Fruit fly (Drosophila melanogaster) whole organism, embryonic: ENCODE data around the gene Cda5.

Experiments
- CG10209 ChIP-seq: fragments of 200-800 bp; sonication (Bioruptor generic); optimal IDR thresholded peaks from 3 replicates; lab custom pipeline; 2017; ENCODE audit warnings: missing biosample characterization, mild to moderate bottlenecking, missing genetic modification characterization, missing genetic modification reagents
- CG10431 ChIP-seq: fragments of 200-800 bp; sonication (Bioruptor generic); optimal IDR thresholded peaks from 3 replicates; lab custom pipeline; 2018; ENCODE audit warnings: missing biosample characterization, mild to moderate bottlenecking, missing genetic modification characterization
- CG10654 ChIP-seq: fragments of 200-800 bp; sonication (Bioruptor generic); optimal IDR thresholded peaks from 2 replicates; lab custom pipeline; 2016; ENCODE audit warnings: missing biosample characterization, missing genetic modification characterization
- CG11093 ChIP-seq: fragments of 200-800 bp; sonication (Bioruptor generic); IDR thresholded peaks from 3 replicates; pipeline ENCODE4 v1.3.6; 2022; ENCODE audit warnings: missing biosample characterization, missing genetic modification characterization
- CG11504 ChIP-seq: fragments of 200-800 bp; sonication (Bioruptor generic); optimal IDR thresholded peaks from 3 replicates; lab custom pipeline; 2019; ENCODE audit warnings: missing biosample characterization, mild to moderate bottlenecking, missing genetic modification characterization, moderate library complexity
- CG11696 ChIP-seq: fragments of 200-800 bp; sonication (Bioruptor generic); IDR thresholded peaks from 2 replicates; pipeline ENCODE4 v1.3.6; 2022; ENCODE audit warnings: missing biosample characterization, missing genetic modification characterization
- CG13775 ChIP-seq: fragments of 200-800 bp; sonication (Bioruptor generic); optimal IDR thresholded peaks from 3 replicates; lab custom pipeline; 2017; ENCODE audit warnings: missing biosample characterization, mild to moderate bottlenecking, missing genetic modification characterization
- CG15269 ChIP-seq: fragments of 200-800 bp; sonication (Bioruptor generic); optimal IDR thresholded peaks from 2 replicates; lab custom pipeline; 2018; ENCODE audit warnings: missing biosample characterization, mild to moderate bottlenecking, missing genetic modification characterization, moderate library complexity
- CG15696 ChIP-seq: fragments of 200-800 bp; sonication (Bioruptor generic); optimal IDR thresholded peaks from 2 replicates; lab custom pipeline; 2019; ENCODE audit warnings: missing biosample characterization, mild to moderate bottlenecking, missing genetic modification characterization, moderate library complexity
- CG16815 ChIP-seq: fragments of 200-800 bp; sonication (Bioruptor generic); optimal IDR thresholded peaks from 3 replicates; lab custom pipeline; 2017; ENCODE audit warnings: missing biosample characterization, mild to moderate bottlenecking, missing genetic modification characterization
- CG2678 ChIP-seq: fragments of 200-800 bp; sonication (Bioruptor generic); optimal IDR thresholded peaks from 3 replicates; lab custom pipeline; 2019; ENCODE audit warnings: missing biosample characterization, mild to moderate bottlenecking, missing genetic modification characterization, moderate library complexity
- CG31441 ChIP-seq: fragments of 200-800 bp; sonication (Bioruptor generic); IDR thresholded peaks from 2 replicates; pipeline ENCODE4 v1.3.6; 2022; ENCODE audit warnings: missing biosample characterization, missing genetic modification characterization
- CG4707 ChIP-seq: fragments of 200-800 bp; sonication (Bioruptor generic); optimal IDR thresholded peaks from 2 replicates; lab custom pipeline; 2018; ENCODE audit warnings: missing biosample characterization, mild to moderate bottlenecking, missing genetic modification characterization, moderate library complexity
- CG6765 ChIP-seq: fragments of 200-800 bp; sonication (Bioruptor generic); optimal IDR thresholded peaks from 3 replicates; lab custom pipeline; 2017; ENCODE audit warnings: missing biosample characterization, mild to moderate bottlenecking, missing genetic modification characterization
- CG7556 ChIP-seq: fragments of 200-800 bp; sonication (Bioruptor generic); optimal IDR thresholded peaks from 2 replicates; lab custom pipeline; 2017; ENCODE audit warnings: missing biosample characterization, mild to moderate bottlenecking, missing genetic modification characterization
- CG8089 ChIP-seq: fragments of 200-800 bp; sonication (Bioruptor generic); optimal IDR thresholded peaks from 3 replicates; lab custom pipeline; 2016; ENCODE audit warnings: missing biosample characterization, missing genetic modification characterization
- CG8478 ChIP-seq: fragments of >200 bp; optimal IDR thresholded peaks from 2 replicates; lab custom pipeline; 2018
- CG8924 ChIP-seq: fragments of 200-800 bp; optimal IDR thresholded peaks from 3 replicates; lab custom pipeline; 2019; ENCODE audit warnings: missing biosample characterization, mild to moderate bottlenecking, missing genetic modification characterization, moderate library complexity
- CG9817 ChIP-seq: fragments of 200-800 bp; sonication (Bioruptor generic); optimal IDR thresholded peaks from 2 replicates; lab custom pipeline; 2018; ENCODE audit warnings: missing biosample characterization, mild to moderate bottlenecking, missing genetic modification characterization, moderate library complexity
- Deaf1 ChIP-seq: fragments of 200-800 bp; optimal IDR thresholded peaks from 3 replicates; lab custom pipeline; 2019; ENCODE audit warnings: missing biosample characterization, mild to moderate bottlenecking, missing genetic modification characterization, moderate library complexity
- Dek ChIP-seq: fragments of 200-800 bp; sonication (Bioruptor generic); optimal IDR thresholded peaks from 3 replicates; lab custom pipeline; 2019; ENCODE audit warnings: missing biosample characterization, mild to moderate bottlenecking, missing genetic modification characterization, moderate library complexity
- Dip2 ChIP-seq: fragments of 200-800 bp; sonication (Bioruptor generic); IDR thresholded peaks from 2 replicates; pipeline ENCODE4 v1.3.6; 2022; ENCODE audit warnings: missing biosample characterization, missing genetic modification characterization
- E2f2 ChIP-seq: fragments of 200-800 bp; sonication (Bioruptor generic); IDR thresholded peaks from 2 replicates; pipeline ENCODE4 v1.3.6; 2022; ENCODE audit warnings: missing biosample characterization, missing genetic modification characterization
- Fer1 ChIP-seq: fragments of 200-800 bp; sonication (Bioruptor generic); optimal IDR thresholded peaks from 2 replicates; lab custom pipeline; 2017; ENCODE audit warnings: missing biosample characterization, mild to moderate bottlenecking, missing genetic modification characterization
- GATAe ChIP-seq: fragments of 200-800 bp; sonication (Bioruptor generic); conservative IDR thresholded peaks from 2 replicates; pipeline ENCODE4 v1.3.6; 2022; ENCODE audit warnings: missing biosample characterization, missing genetic modification characterization
- HHEX ChIP-seq: fragments of 200-800 bp; sonication (Bioruptor generic); optimal IDR thresholded peaks from 3 replicates; lab custom pipeline; 2017; ENCODE audit warnings: missing biosample characterization, mild to moderate bottlenecking, missing genetic modification characterization, missing genetic modification reagents
- HLH3B ChIP-seq: fragments of 200-800 bp; sonication (Bioruptor generic); IDR thresholded peaks from 2 replicates; pipeline ENCODE4 v1.3.6; 2022; ENCODE audit warnings: missing biosample characterization, missing genetic modification characterization
- Hand ChIP-seq: fragments of 200-800 bp; sonication (Bioruptor generic); optimal IDR thresholded peaks from 2 replicates; lab custom pipeline; 2017; ENCODE audit warnings: mild to moderate bottlenecking, missing biosample characterization, missing genetic modification reagents, missing genetic modification characterization
- HmgZ ChIP-seq: fragments of 200-800 bp; sonication (Bioruptor generic); optimal IDR thresholded peaks from 2 replicates; lab custom pipeline; 2018; ENCODE audit warnings: missing biosample characterization, mild to moderate bottlenecking, missing genetic modification characterization
- Lhr ChIP-seq: fragments of 200-800 bp; sonication (Bioruptor generic); optimal IDR thresholded peaks from 3 replicates; lab custom pipeline; 2017; ENCODE audit warnings: mild to moderate bottlenecking, missing biosample characterization, missing genetic modification reagents, missing genetic modification characterization
- Sox102F ChIP-seq: fragments of 200-800 bp; sonication (Bioruptor generic); optimal IDR thresholded peaks from 2 replicates; lab custom pipeline; 2018; ENCODE audit warnings: missing biosample characterization, mild to moderate bottlenecking, missing genetic modification characterization, moderate library complexity
- Ssrp ChIP-seq: fragments of 200-800 bp; sonication (Bioruptor generic); optimal IDR thresholded peaks from 2 replicates; lab custom pipeline; 2018; ENCODE audit warnings: missing biosample characterization, mild to moderate bottlenecking, missing genetic modification characterization, moderate library complexity
- Vsx1 ChIP-seq: fragments of 200-800 bp; sonication (Bioruptor generic); optimal IDR thresholded peaks from 2 replicates; lab custom pipeline; 2017; ENCODE audit warnings: missing biosample characterization, mild to moderate bottlenecking, missing genetic modification characterization, missing genetic modification reagents
- Xbp1 ChIP-seq: fragments of 200-800 bp; sonication (Bioruptor generic); optimal IDR thresholded peaks from 3 replicates; lab custom pipeline; 2016; ENCODE audit warnings: missing biosample characterization, mild to moderate bottlenecking, missing genetic modification characterization
- dati ChIP-seq: fragments of 200-800 bp; sonication (Bioruptor generic); IDR thresholded peaks from 2 replicates; pipeline ENCODE4 v1.3.6; 2022; ENCODE audit warnings: missing biosample characterization, missing genetic modification characterization
- ewg ChIP-seq: fragments of 200-800 bp; sonication (Bioruptor generic); optimal IDR thresholded peaks from 3 replicates; lab custom pipeline; 2017; ENCODE audit warnings: mild to moderate bottlenecking, missing biosample characterization, missing genetic modification reagents, missing genetic modification characterization
- fd102C ChIP-seq: fragments of 200-800 bp; sonication (Bioruptor generic); optimal IDR thresholded peaks from 2 replicates; lab custom pipeline; 2018; ENCODE audit warnings: missing biosample characterization, mild to moderate bottlenecking, missing genetic modification characterization, moderate library complexity
- ftz-f1 ChIP-seq: fragments of 200-800 bp; sonication (Bioruptor generic); optimal IDR thresholded peaks from 2 replicates; lab custom pipeline; 2016; ENCODE audit warnings: missing biosample characterization, missing genetic modification characterization
- gem ChIP-seq: fragments of 200-800 bp; sonication (Bioruptor generic); optimal IDR thresholded peaks from 2 replicates; lab custom pipeline; 2019; ENCODE audit warnings: missing biosample characterization, mild to moderate bottlenecking, missing genetic modification characterization, moderate library complexity
- gsb-n ChIP-seq: fragments of 200-800 bp; sonication (Bioruptor generic); optimal IDR thresholded peaks from 3 replicates; lab custom pipeline; 2018; ENCODE audit warnings: missing biosample characterization, mild to moderate bottlenecking, missing genetic modification characterization
- insv ChIP-seq, 2 experiments: fragments of 200-800 bp; sonication (Bioruptor generic); optimal IDR thresholded peaks; 3 replicates each; lab custom pipeline; 2016 to 2018; ENCODE audit warnings: missing biosample characterization in 2 of 2, missing genetic modification characterization in 2 of 2
- knrl ChIP-seq: fragments of 200-800 bp; sonication (Bioruptor generic); IDR thresholded peaks from 3 replicates; pipeline ENCODE4 v1.3.6; 2022; ENCODE audit warnings: missing biosample characterization, missing genetic modification characterization; ENCODE audit not compliant: partially characterized antibody
- lola ChIP-seq, 3 experiments: fragments of >200 bp in 2 of 3; fragments of 200-800 bp in 1 of 3; sonication (Bioruptor generic) in 1 of 3; optimal IDR thresholded peaks; 2 replicates each; lab custom pipeline; 2017 to 2019; ENCODE audit warnings: missing biosample characterization in 3 of 3, missing genetic modification characterization in 3 of 3, mild to moderate bottlenecking in 1 of 3, moderate library complexity in 1 of 3
- maf-S ChIP-seq: fragments of 200-800 bp; sonication (Bioruptor generic); optimal IDR thresholded peaks from 2 replicates; lab custom pipeline; 2016; ENCODE audit warnings: missing biosample characterization, missing genetic modification characterization
- prd ChIP-seq, 3 experiments: fragments of >200 bp in 2 of 3; fragments of 200-800 bp in 1 of 3; sonication (Bioruptor generic) in 1 of 3; optimal IDR thresholded peaks in 2 of 3; IDR thresholded peaks in 1 of 3; 2 replicates in 2 of 3; 3 replicates in 1 of 3; pipeline versions ENCODE4 v1.3.6 to Lab custom; 2017 to 2022; ENCODE audit warnings: missing biosample characterization in 1 of 3, missing genetic modification characterization in 1 of 3
- psq ChIP-seq: fragments of 200-800 bp; sonication (Bioruptor generic); optimal IDR thresholded peaks from 2 replicates; lab custom pipeline; 2017; ENCODE audit warnings: missing biosample characterization, missing genetic modification characterization
- schlank ChIP-seq: fragments of 200-800 bp; sonication (Bioruptor generic); optimal IDR thresholded peaks from 2 replicates; lab custom pipeline; 2018; ENCODE audit warnings: missing biosample characterization, mild to moderate bottlenecking, missing genetic modification characterization
- trem ChIP-seq: fragments of 200-800 bp; optimal IDR thresholded peaks from 3 replicates; lab custom pipeline; 2019; ENCODE audit warnings: missing biosample characterization, mild to moderate bottlenecking, missing genetic modification characterization, moderate library complexity

Gene Cda5

dm6 chr2L:87255-87723 lies 22.1 kb upstream of the Cda5 start, which contains the start of gene net (continued):
- TF ChIP-seq CG9817 (tag; lab: Kevin White, UChicago) (peak; percentile 79), Dip2 (no peak), maf-S (GFP tag; lab: Kevin White, UChicago) (no peak), Xbp1 (GFP tag; lab: Kevin White, UChicago) (peak; percentile 54), prd (optimal IDR thresholded peaks at IDR 0.05; lab: Kevin White, UChicago) (no peak), prd (GFP tag; IDR thresholded peaks at IDR 0.05; lab: Robert Waterston, UW) (peak; percentile 57; the same call in 1 of the 3 replicates), CG10431 (peak; percentile 45), dati (no peak), Vsx1 (GFP tag; lab: Kevin White, UChicago) (peak; percentile 46), CG6765 (peak; percentile 61), Ssrp (peak; percentile 30), CG7556 (peak; percentile 76), Deaf1 (tag; lab: Kevin White, UChicago) (peak; percentile 60), CG11093 (GFP tag; lab: Robert Waterston, UW) (0 out of 3 replicates have a peak, but pooled peaks have one; percentile 38), E2f2 (peak; percentile 12; the same call in 1 of the 2 replicates), ewg (GFP tag; lab: Kevin White, UChicago) (peak; percentile 38), Fer1 (peak; percentile 90), CG8924 (peak; percentile 80), ftz-f1 (peak; percentile 3), Sox102F (GFP tag; lab: Kevin White, UChicago) (peak; percentile 34), HLH3B (GFP tag; lab: Robert Waterston, UW) (peak; percentile 37; the same call in 1 of the 2 replicates), CG11504 (tag; lab: Kevin White, UChicago) (peak; percentile 80), gsb-n (peak; percentile 64), HmgZ (tag; lab: Kevin White, UChicago) (peak; percentile 79), CG8478 (lab: Kevin White, UChicago) (no peak), CG16815 (peak; percentile 40), CG15696 (peak; percentile 69), psq (GFP tag; lab: Kevin White, UChicago) (no peak), knrl (GFP tag; lab: Robert Waterston, UW) (no peak), CG8089 (GFP tag; lab: Kevin White, UChicago) (no peak), trem (peak; percentile 42), insv (GFP tag; optimal IDR thresholded peaks at IDR 0.05; lab: Kevin White, UChicago) (peak in 1 of 2 experiments; percentile 52), Lhr (GFP tag; lab: Kevin White, UChicago) (peak; percentile 25), gem (tag; lab: Kevin White, UChicago) (peak; percentile 79), Hand (GFP tag; lab: Kevin White, UChicago) (peak; percentile 43), CG4707 (GFP tag; lab: Kevin White, UChicago) (peak; percentile 31), CG15269 (tag; lab: Kevin White, UChicago) (peak; percentile 78), HHEX (GFP tag; lab: Kevin White, UChicago) (peak; percentile 65), CG10654 (peak; percentile 17), CG2678 (tag; lab: Kevin White, UChicago) (peak; percentile 88), Dek (tag; lab: Kevin White, UChicago) (peak; percentile 66), schlank (tag; lab: Kevin White, UChicago) (peak; percentile 62), CG10209 (GFP tag; lab: Kevin White, UChicago) (peak; percentile 60), CG13775 (GFP tag; lab: Kevin White, UChicago) (peak; percentile 59), CG11696 (GFP tag; lab: Robert Waterston, UW) (no peak), fd102C (GFP tag; lab: Kevin White, UChicago) (peak; percentile 12), GATAe (GFP tag; lab: Robert Waterston, UW) (no peak), lola (GFP tag; optimal IDR thresholded peaks at IDR 0.05; lab: Kevin White, UChicago) (peak in 1 of 3 experiments; percentile 69), CG31441 (GFP tag; lab: Robert Waterston, UW) (peak; percentile 75)
